Worm (Caenorhabditis elegans): ENCODE measurements around the gene srap-1.

Gene srap-1

DNA sequence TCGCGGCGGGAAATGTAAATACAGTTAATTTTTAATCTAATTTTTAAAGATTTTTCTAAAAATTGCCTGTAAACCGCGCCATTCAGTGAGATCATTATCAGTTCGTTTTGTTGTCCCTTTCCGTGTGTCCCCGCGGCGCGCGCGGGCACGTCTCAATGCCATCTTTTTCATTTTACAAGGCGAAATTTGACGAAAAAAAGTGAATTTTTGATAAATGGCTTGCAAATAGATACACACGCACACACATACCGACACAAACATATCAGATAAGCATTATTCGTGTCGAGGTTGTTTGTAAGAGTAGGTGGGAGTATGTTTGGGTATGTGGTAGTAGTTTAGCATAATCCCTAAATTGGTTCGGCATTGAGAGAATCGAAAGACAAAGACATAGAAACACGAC lies 2.8 kb downstream of the srap-1 start:
- TF ChIP-seq hnd-1 (tag; optimal IDR thresholded peaks at IDR 0.05) (no peak), tbx-37 (GFP tag; conservative IDR thresholded peaks at IDR 0.05) (no peak), ceh-36 (tag; optimal IDR thresholded peaks at IDR 0.05) (no peak), ama-1 (optimal IDR thresholded peaks at IDR 0.05) (no peak)

DNA sequence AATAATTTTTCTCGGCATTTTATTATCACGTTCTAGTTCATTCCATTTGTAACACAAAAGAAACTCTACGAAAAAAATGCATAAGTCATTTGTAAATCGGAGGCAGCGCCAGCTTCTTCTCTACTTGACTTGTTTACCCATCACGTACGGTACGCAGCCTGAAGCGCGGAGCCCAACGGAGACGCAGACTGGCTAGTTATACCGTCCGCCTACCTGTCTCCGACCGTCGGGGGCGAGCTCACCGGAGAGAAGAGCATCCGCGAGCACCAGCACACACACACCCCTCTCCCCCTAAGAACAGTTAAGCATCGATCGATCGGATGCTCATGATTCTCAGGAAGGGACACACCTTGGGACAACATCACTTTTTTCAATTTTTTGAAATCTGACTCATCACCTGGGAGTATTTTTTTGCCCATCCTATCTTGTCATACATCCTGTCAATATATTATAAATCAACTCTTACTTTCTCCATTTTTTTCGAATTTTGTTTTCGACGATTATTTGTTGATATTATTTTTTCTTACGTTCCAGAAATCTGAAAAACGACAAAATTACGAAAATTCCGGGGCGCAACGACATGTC lies 18.8 kb downstream of the srap-1 start, which contains the start of gene plpr-1:
TSS of gene plpr-1 (plus strand) at position 535 of the 585 bp plus-strand sequence.
- TF ChIP-seq sea-1 (GFP tag; conservative IDR thresholded peaks at IDR 0.05) (no peak), hmbx-1 (tag; optimal IDR thresholded peaks at IDR 0.05) (no peak), ceh-36 (tag; optimal IDR thresholded peaks at IDR 0.05) (no peak), tra-4 (tag; optimal IDR thresholded peaks at IDR 0.05) (no peak), F13C5.2 (tag; optimal IDR thresholded peaks at IDR 0.05) (no peak), scrt-1 (GFP tag; IDR thresholded peaks at IDR 0.05) (no peak), flt-1 (GFP tag; IDR thresholded peaks at IDR 0.05) (no peak), ama-1 (optimal IDR thresholded peaks at IDR 0.05) (no peak), ceh-13 (GFP tag; optimal IDR thresholded peaks at IDR 0.05) (no peak), tbx-37 (GFP tag; conservative IDR thresholded peaks at IDR 0.05) (no peak), tbx-11 (GFP tag; IDR thresholded peaks at IDR 0.05) (no peak), aly-1 (tag; optimal IDR thresholded peaks at IDR 0.05) (no peak), hnd-1 (tag; optimal IDR thresholded peaks at IDR 0.05) (no peak), B0310.2 (tag; optimal IDR thresholded peaks at IDR 0.05) (no peak), pes-1 (GFP tag; IDR thresholded peaks at IDR 0.05) (no peak), hmg-4 (GFP tag; optimal IDR thresholded peaks at IDR 0.05) (no peak), ets-7 (tag; optimal IDR thresholded peaks at IDR 0.05) (no peak)

DNA sequence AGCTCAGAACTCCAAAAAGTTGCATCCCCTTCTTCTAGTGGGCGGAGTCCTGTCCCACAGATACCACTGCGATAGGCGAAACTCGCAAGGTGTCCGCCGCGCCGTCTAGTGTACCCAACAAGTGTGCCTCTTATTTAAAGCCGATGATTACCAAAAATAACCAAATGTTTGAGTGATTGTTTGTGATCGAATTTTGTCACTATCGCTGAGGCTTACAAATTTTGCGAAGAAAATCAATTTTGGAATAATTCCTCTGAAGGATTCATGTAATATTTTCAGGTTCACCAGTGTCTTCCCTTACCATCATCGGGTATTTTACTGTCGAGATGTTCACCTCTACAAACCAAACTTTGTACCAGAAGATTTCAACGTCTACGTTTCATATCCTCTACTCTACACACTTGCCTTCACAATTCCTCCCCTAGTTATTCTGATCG lies 21.0 kb downstream of the srap-1 start:
- no peak for TF ChIP-seq tbx-11 (GFP tag; IDR thresholded peaks at IDR 0.05)
- peak; percentile 38 for TF ChIP-seq F13C5.2 (tag; optimal IDR thresholded peaks at IDR 0.05)
- TF ChIP-seq hmg-4 (GFP tag; optimal IDR thresholded peaks at IDR 0.05) = no peak
- no peak for TF ChIP-seq ama-1 (optimal IDR thresholded peaks at IDR 0.05)

ce11 chrII:11226379-11226778 lies 23.4 kb downstream of the srap-1 start, which contains the start of gene T06D8.2:
Gene T06D8.2, plus strand, starts transcription at chrII:11226679.
- TF ChIP-seq hmbx-1 (tag; optimal IDR thresholded peaks at IDR 0.05) (no peak), ceh-36 (tag; optimal IDR thresholded peaks at IDR 0.05) (no peak), ets-7 (tag; optimal IDR thresholded peaks at IDR 0.05) (no peak), hnd-1 (tag; optimal IDR thresholded peaks at IDR 0.05) (no peak), B0310.2 (tag; optimal IDR thresholded peaks at IDR 0.05) (no peak)

- TF ChIP-seq ama-1 (optimal IDR thresholded peaks at IDR 0.05) (no peak), flt-1 (GFP tag; IDR thresholded peaks at IDR 0.05) (no peak), hmbx-1 (tag; optimal IDR thresholded peaks at IDR 0.05) (no peak)
These were observed 31.7 kb downstream of the srap-1 start, which contains the start of gene cox-15 for ce11 chrII:11234751-11235150. Gene cox-15, minus strand, starts transcription at chrII:11234952.

DNA sequence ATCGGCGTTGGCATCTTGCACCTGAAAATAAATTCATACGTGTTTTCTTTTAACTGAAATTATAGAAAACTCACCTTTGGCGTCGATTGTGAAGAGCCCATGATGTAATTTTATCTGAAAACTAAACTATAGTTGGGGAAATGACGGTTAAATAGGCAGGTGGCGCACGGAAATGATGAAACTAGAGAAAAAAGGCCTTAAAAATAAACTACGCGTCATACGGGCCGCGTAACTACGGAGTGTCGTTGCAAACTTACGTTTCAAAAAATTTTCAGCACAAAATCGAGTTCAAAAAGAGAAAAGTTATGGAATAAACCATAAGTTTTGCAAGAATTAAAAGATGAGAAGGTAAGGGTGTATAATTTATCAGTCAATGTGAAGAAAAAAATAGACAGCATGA lies 33.3 kb downstream of the srap-1 start, which contains the start of gene cchl-1:
TSS of gene cchl-1 (minus strand) at position 114 of the 400 bp plus-strand sequence.
- no peak for TF ChIP-seq tbx-37 (GFP tag; conservative IDR thresholded peaks at IDR 0.05)
- peak; percentile 2 for TF ChIP-seq ama-1 (optimal IDR thresholded peaks at IDR 0.05)
- TF ChIP-seq flt-1 (GFP tag; IDR thresholded peaks at IDR 0.05) = no peak

- TF ChIP-seq hmbx-1 (tag; optimal IDR thresholded peaks at IDR 0.05) = no peak
- TF ChIP-seq B0310.2 (tag; optimal IDR thresholded peaks at IDR 0.05) = no peak
- TF ChIP-seq tra-4 (tag; optimal IDR thresholded peaks at IDR 0.05) = no peak
- TF ChIP-seq F13C5.2 (tag; optimal IDR thresholded peaks at IDR 0.05) = no peak
- no peak for TF ChIP-seq ceh-13 (GFP tag; optimal IDR thresholded peaks at IDR 0.05)
- TF ChIP-seq sea-1 (GFP tag; conservative IDR thresholded peaks at IDR 0.05) = no peak
- TF ChIP-seq aly-1 (tag; optimal IDR thresholded peaks at IDR 0.05) = no peak
- TF ChIP-seq flt-1 (GFP tag; IDR thresholded peaks at IDR 0.05) = no peak
- no peak for TF ChIP-seq ceh-36 (tag; optimal IDR thresholded peaks at IDR 0.05)
- TF ChIP-seq hnd-1 (tag; optimal IDR thresholded peaks at IDR 0.05) = no peak
- no peak for TF ChIP-seq ama-1 (optimal IDR thresholded peaks at IDR 0.05)
- TF ChIP-seq pes-1 (GFP tag; IDR thresholded peaks at IDR 0.05) = no peak
These were observed 34.1 kb downstream of the srap-1 start, which contains the start of gene fndc-1 for ce11 chrII:11237099-11237498. Gene fndc-1, minus strand, starts transcription at chrII:11237325.

DNA sequence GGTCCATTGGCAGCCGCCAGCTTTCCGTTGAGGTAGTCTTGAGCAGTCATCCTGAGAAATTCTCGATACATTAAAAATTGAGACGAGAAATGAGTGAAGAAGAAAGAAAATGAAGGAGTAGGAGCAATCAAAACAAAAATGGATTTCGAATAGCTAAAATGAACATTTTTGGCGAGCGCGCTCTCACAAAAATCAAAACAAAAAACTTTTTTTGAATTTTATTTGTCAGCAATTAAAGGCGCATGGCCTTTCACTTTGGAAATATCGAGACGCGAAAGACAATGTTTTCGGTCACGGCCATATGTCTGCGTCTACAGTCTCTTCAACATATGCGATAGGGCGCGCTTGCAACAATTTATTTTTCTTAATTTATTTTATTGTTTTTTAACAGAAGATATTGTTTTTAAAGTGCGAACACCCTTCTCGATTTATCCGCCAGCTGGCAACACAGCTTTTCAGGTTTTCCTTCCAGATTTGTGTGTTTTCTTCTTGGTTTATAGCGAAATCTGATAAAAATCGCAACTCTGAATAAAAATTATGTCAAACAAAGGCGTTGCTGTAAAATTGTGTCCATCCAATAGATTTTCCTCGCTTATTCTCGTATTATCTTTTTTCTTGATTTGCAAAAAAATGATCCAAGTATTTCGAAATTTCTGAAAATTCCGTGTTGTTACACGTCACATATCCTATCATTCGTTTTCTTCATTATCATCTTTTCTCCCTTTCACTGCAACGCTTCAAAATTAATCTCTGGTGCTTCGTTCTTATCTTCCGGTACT lies 36.0 kb downstream of the srap-1 start, which contains the start of the genes rpn-9 and T06D8.9:
TSS of gene rpn-9 (minus strand) at position 51 of the 779 bp plus-strand sequence.
TSS of gene T06D8.9 (plus strand) at position 729 of the 779 bp plus-strand sequence.
- no peak for TF ChIP-seq hmbx-1 (tag; optimal IDR thresholded peaks at IDR 0.05)
- TF ChIP-seq sea-1 (GFP tag; conservative IDR thresholded peaks at IDR 0.05) = no peak
- no peak for TF ChIP-seq ceh-13 (GFP tag; optimal IDR thresholded peaks at IDR 0.05)
- no peak for TF ChIP-seq hnd-1 (tag; optimal IDR thresholded peaks at IDR 0.05)
- no peak for TF ChIP-seq F13C5.2 (tag; optimal IDR thresholded peaks at IDR 0.05)
- TF ChIP-seq ceh-36 (tag; optimal IDR thresholded peaks at IDR 0.05) = no peak
- no peak for TF ChIP-seq hmg-4 (GFP tag; optimal IDR thresholded peaks at IDR 0.05)
- TF ChIP-seq aly-1 (tag; optimal IDR thresholded peaks at IDR 0.05) = no peak
- TF ChIP-seq B0310.2 (tag; optimal IDR thresholded peaks at IDR 0.05) = no peak

All from whole organism, early embryonic.